Worm (Caenorhabditis elegans): ENCODE data around the gene F53A3.7.

The F53A3.7 gene

ce11 chrIII:1938712-1939624 lies 12.4 kb upstream of the F53A3.7 start (continued):
- TF ChIP-seq attf-4 (tag; optimal IDR thresholded peaks at IDR 0.05) (no peak), lin-29 (GFP tag; IDR thresholded peaks at IDR 0.05) (no peak), daf-12 (tag; optimal IDR thresholded peaks at IDR 0.05) (no peak), hlh-30 (tag; optimal IDR thresholded peaks at IDR 0.05; ENCODE audit: insufficient read depth) (no peak), T20F7.1 (GFP tag; optimal IDR thresholded peaks at IDR 0.05) (no peak), lin-1 (GFP tag; IDR thresholded peaks at IDR 0.05) (no peak), lsy-2 (tag; optimal IDR thresholded peaks at IDR 0.05) (peak; percentile 21 to 61), zip-11 (GFP tag; IDR thresholded peaks at IDR 0.05) (no peak), nhr-237 (tag; optimal IDR thresholded peaks at IDR 0.05) (no peak), zfp-3 (GFP tag; conservative IDR thresholded peaks at IDR 0.05) (no peak), egl-27 (tag; optimal IDR thresholded peaks at IDR 0.05) (no peak), mep-1 (tag; optimal IDR thresholded peaks at IDR 0.05) (no peak), Y75B8A.6 (GFP tag; IDR thresholded peaks at IDR 0.05) (no peak), ctbp-1 (GFP tag; IDR thresholded peaks at IDR 0.05) (no peak), snpc-1.2 (GFP tag; IDR thresholded peaks at IDR 0.05) (0 out of 2 replicates have a peak, but pooled peaks have one; percentile 40), ceh-44 (GFP tag; IDR thresholded peaks at IDR 0.05) (no peak), madf-9 (GFP tag; conservative IDR thresholded peaks at IDR 0.05) (no peak), sdz-12 (GFP tag; optimal IDR thresholded peaks at IDR 0.05) (no peak), mes-2 (tag; optimal IDR thresholded peaks at IDR 0.05; ENCODE audit: poor library complexity, severe bottlenecking) (no peak)

DNA sequence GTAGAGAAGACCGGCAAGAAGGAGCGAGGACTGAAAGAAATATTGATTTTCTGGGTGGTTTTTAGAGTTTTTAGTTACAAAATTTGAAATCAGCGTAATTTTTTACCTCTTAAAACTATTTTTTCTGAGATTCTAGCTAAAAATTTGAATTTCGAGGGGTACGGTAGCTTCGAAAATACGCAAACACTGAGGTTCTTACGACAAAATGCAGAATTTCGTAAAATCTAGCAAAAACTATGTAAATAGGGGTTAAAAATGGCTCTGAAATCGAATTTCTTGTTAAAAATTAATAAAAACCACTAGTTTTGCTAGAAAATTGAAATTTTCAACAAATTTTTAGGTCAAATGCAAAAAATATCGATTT lies 11.7 kb upstream of the F53A3.7 start:
- TF ChIP-seq nhr-11 (tag; optimal IDR thresholded peaks at IDR 0.05) (peak; percentile 22), hmg-1.1 (GFP tag; IDR thresholded peaks at IDR 0.05) (no peak), vab-7 (GFP tag; IDR thresholded peaks at IDR 0.05) (no peak)

DNA sequence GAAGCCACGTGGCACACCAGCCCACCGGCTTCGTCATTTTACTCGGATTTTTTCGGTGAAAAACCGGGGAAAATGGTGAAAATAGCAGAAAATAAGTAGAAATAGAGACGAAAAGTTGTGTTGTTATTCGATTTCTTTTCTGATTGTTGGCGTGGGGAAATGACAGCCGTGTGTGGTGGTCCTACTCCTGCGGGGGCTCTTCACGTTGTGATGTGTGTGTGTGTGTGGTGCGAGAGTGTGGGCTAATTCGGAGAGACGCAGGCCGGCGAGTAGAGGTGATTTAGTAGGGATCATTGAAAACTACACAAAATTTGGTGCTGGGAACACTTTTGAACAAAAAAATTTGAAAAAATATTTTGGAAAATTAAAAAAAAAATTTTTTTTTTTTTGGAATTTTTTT lies 7.8 kb upstream of the F53A3.7 start, which contains the start of gene F53A3.1:
F53A3.1 (minus strand) TSS at position 150 of the 400 bp plus-strand sequence.
- no peak for TF ChIP-seq ceh-32 (tag; optimal IDR thresholded peaks at IDR 0.05; ENCODE audit: poor library complexity)
- peak; percentile 99 for TF ChIP-seq aha-1 (tag)
- no peak for TF ChIP-seq nhr-102 (tag; optimal IDR thresholded peaks at IDR 0.05)
- TF ChIP-seq pqm-1 (tag; optimal IDR thresholded peaks at IDR 0.05): no peak

DNA sequence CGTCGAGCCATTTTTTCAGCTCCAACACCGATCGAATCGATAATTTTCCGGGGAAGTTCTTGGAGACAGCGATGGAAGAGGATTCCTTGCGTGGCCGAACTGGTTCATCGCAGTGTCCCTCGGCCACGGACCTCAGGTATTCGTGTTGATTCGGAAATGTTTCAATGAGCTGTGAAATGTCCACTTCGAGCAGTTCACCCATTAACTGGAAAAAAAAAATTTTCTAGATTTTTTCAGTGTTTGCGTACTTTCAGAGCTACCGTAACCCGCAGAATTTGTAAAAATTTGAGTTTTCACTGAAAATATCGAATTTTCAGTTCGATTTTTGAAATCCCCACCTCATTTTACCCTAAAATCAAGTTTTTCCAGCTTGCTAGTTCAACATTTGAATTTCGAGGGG lies 3.5 kb upstream of the F53A3.7 start:
- TF ChIP-seq set-16 (GFP tag; IDR thresholded peaks at IDR 0.05) (peak; percentile 17; the same call in 1 of the 2 replicates), zfp-3 (GFP tag; conservative IDR thresholded peaks at IDR 0.05) (no peak)

- TF ChIP-seq lin-38 (GFP tag; IDR thresholded peaks at IDR 0.05) (0 out of 2 replicates have a peak, but pooled peaks have one; percentile 9), nhr-42 (GFP tag; IDR thresholded peaks at IDR 0.05) (no peak), F10B5.3 (tag; optimal IDR thresholded peaks at IDR 0.05) (no peak), mdt-29 (GFP tag; IDR thresholded peaks at IDR 0.05) (no peak), R02D3.7 (tag; optimal IDR thresholded peaks at IDR 0.05) (no peak), arid-1 (GFP tag; conservative IDR thresholded peaks at IDR 0.05) (no peak), unc-62 (GFP tag; optimal IDR thresholded peaks at IDR 0.05 in 1 of 2) (peak in 1 of 2 experiments; percentile 10), unc-62 (tag; optimal IDR thresholded peaks at IDR 0.05) (no peak), daf-12 (tag; optimal IDR thresholded peaks at IDR 0.05) (no peak)
Measured at ce11 chrIII:1949362-1949761, 2.0 kb upstream of the F53A3.7 start.
